Worm (Caenorhabditis elegans): Measurements from ENCODE around the gene EGAP2.1.

DNA sequence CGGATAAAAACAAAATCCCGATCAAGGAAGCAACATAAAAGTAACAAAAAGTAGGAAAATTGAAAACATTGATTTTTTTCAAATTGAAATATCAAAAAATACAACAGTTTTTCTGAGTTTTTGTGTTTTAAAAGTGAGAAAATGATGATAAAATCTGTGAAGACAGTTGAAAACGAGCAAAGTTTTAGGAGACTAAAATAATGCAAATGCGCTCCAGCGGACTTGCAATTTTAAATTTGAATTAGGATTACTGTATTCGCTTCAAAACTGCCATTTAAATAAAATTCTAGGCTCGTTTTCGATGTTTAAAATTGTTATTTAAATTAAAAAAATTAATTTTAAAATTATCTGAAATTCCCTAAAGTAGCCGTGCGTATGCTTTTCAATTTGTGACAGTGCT is 43.3 kb upstream of the EGAP2.1 start:
- TF ChIP-seq ztf-23 (GFP tag; IDR thresholded peaks at IDR 0.05) (no peak), klf-2 (GFP tag; conservative IDR thresholded peaks at IDR 0.05) (no peak), tab-1 (GFP tag; IDR thresholded peaks at IDR 0.05) (no peak)

Measured in whole organism, midembryonic.